Worm (Caenorhabditis elegans): ENCODE data around the gene W09B6.4.
A peak's percentile ranks its signal among the peaks of the same experiment; 100 is the strongest.

W09B6.4 gene

DNA sequence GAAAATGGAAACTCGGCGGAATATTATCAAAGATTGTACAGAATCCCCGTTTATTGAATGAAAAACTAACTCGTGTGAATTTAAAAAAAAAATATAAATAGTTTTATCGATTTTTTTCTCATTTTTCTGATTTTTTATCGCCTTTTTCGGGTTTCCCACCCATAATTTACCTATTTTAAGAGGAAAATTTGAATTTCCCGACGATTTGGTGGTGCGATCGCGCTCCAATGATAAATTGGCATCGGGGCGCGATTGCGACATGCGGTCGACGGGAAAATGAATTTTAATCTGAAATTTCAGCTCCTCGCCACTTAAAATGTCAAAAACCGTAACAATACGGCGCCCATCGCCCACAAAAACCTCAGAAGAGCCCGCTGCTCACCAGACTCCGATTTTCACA is 13.0 kb downstream of the W09B6.4 start, which contains the start of gene taf-6.1:
Gene taf-6.1 (plus strand): TSS at position 301 of the 400 bp plus-strand sequence.
- TF ChIP-seq unc-62 (GFP tag; optimal IDR thresholded peaks at IDR 0.05) (no peak), jun-1 (tag; optimal IDR thresholded peaks at IDR 0.05) (no peak), nhr-237 (tag; optimal IDR thresholded peaks at IDR 0.05) (no peak)

DNA sequence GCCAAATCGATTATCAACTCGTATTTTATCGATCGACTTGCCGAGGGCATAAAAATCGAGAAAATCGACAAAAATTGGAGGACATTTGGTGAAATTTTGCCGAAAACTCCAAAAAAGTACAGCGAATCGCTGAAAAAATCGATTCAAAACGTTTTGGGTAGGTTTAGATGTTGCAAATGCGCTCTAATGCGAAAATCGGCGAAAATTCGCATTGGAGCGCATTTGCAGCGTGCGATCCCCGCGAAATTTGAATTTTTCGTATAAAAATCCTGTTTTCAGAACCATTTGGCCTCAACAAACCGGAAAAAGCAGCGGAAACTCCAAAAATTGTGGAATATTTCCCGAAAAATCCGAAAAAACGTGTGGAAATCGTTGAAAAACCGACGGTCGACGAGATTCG is 14.2 kb downstream of the W09B6.4 start:
- TF ChIP-seq elt-3 (tag; optimal IDR thresholded peaks at IDR 0.05) = no peak
- TF ChIP-seq snpc-4 (tag; optimal IDR thresholded peaks at IDR 0.05) = no peak
- no peak for TF ChIP-seq fkh-2 (tag; optimal IDR thresholded peaks at IDR 0.05)
- no peak for TF ChIP-seq ztf-4 (tag; optimal IDR thresholded peaks at IDR 0.05)
- TF ChIP-seq ceh-16 (tag; optimal IDR thresholded peaks at IDR 0.05) = no peak
- TF ChIP-seq ama-1 (optimal IDR thresholded peaks at IDR 0.05) = no peak

DNA sequence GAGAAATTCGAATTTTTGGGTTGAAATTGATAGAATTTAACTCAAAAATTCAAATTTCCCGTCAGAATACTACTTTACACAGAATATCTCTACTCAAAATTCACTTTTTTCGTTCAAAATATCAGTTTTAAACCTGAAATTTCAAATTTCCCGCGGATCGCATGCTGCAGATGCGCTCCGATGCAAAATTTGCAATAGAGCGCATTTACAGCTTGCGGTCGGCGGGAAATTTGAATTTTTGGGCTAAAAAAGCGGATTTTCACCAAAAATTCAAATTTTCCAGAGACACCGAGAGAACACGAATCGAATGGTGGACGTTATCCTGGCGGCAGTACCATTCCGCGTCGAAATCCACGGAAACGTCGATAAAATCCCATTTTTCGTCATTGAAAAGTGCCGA is 15.9 kb downstream of the W09B6.4 start:
- TF ChIP-seq aly-2 (tag; optimal IDR thresholded peaks at IDR 0.05) (no peak), nhr-43 (tag; optimal IDR thresholded peaks at IDR 0.05; ENCODE audit: poor library complexity, severe bottlenecking) (no peak), mdl-1 (tag; optimal IDR thresholded peaks at IDR 0.05) (no peak), lsy-12 (tag; optimal IDR thresholded peaks at IDR 0.05) (no peak), unc-39 (tag; optimal IDR thresholded peaks at IDR 0.05) (no peak), nhr-28 (tag; optimal IDR thresholded peaks at IDR 0.05) (no peak), eor-1 (tag; optimal IDR thresholded peaks at IDR 0.05) (no peak), unc-62 (GFP tag; optimal IDR thresholded peaks at IDR 0.05) (no peak), elt-2 (tag; optimal IDR thresholded peaks at IDR 0.05) (no peak), ceh-82 (tag; optimal IDR thresholded peaks at IDR 0.05) (no peak), pha-4 (tag; optimal IDR thresholded peaks at IDR 0.05) (no peak), sea-2 (GFP tag; optimal IDR thresholded peaks at IDR 0.05) (no peak), elt-3 (tag; optimal IDR thresholded peaks at IDR 0.05) (no peak), nhr-67 (tag; optimal IDR thresholded peaks at IDR 0.05) (no peak), fkh-10 (GFP tag; optimal IDR thresholded peaks at IDR 0.05) (no peak), mml-1 (tag; optimal IDR thresholded peaks at IDR 0.05) (no peak), nhr-76 (tag; optimal IDR thresholded peaks at IDR 0.05) (no peak), ztf-4 (tag; optimal IDR thresholded peaks at IDR 0.05) (no peak), nhr-237 (tag; optimal IDR thresholded peaks at IDR 0.05) (no peak)

DNA sequence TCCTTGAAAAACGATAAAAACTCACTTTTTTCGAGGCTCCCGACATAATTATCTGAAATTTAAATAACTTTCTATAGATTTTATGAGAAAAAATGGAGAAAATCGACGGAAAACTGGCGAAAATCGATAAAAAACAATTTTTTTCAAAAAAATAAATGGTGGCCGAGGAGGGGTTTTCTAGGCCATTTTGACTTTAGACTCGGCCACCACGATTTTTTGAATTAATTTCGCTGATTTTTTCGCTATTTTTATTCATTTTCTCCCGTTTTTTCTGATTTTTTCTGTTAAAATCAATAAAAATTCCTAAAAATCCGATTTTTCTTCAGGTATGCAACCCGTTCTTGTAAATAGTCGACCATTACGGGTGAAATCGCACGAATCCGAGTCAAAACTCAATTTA is 17.4 kb downstream of the W09B6.4 start, which contains the start of the genes sut-1 and eri-3:
Gene sut-1 (minus strand): TSS at position 58 of the 400 bp plus-strand sequence.
Gene eri-3 (plus strand): TSS at position 327 of the 400 bp plus-strand sequence.
- peak; percentile 17 for TF ChIP-seq lin-15B (tag; optimal IDR thresholded peaks at IDR 0.05)
- no peak for TF ChIP-seq snpc-4 (tag; optimal IDR thresholded peaks at IDR 0.05)

DNA sequence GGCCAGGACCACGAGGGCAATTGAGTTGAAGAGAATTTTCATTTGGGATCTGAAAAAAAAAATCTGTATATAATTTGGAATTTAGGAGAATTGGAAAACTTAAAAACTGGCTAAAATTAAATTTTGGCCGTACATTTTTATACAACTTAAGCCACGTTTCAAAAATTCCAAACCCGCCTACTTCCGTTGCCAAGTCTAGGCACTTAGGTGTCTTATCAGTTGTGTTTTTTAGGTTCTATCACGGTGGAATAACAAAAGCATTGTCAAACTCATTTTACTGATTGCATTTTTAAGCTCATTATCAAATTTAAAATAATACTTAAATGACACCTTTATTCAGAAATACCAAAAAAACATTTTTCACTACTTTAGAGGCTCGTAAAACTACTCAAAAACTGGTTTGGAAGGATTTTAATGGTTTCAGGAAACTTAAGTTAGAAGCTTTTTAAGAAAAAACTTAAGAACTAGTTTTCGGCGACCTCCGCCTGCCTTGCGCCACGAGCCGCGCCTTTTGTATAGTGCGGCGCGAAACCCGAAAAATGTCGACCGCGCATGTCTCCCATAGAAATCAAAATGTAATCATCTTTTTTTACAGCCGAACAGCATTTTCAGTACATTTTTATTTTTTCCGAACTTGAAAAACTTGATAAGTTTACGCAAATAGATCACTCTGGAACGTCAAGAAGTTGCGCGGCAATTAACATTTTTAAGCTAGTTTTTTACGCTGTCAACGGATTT is 22.5 kb downstream of the W09B6.4 start, which contains the start of gene lips-13:
Gene lips-13 (minus strand): TSS at position 51 of the 738 bp plus-strand sequence.
- TF ChIP-seq eor-1 (tag; optimal IDR thresholded peaks at IDR 0.05) (no peak), lin-39 (tag; optimal IDR thresholded peaks at IDR 0.05) (no peak), ceh-9 (tag; optimal IDR thresholded peaks at IDR 0.05) (no peak), tbx-2 (tag; optimal IDR thresholded peaks at IDR 0.05) (no peak), nhr-12 (tag; optimal IDR thresholded peaks at IDR 0.05) (no peak), fkh-2 (tag; optimal IDR thresholded peaks at IDR 0.05) (no peak), nhr-25 (tag; optimal IDR thresholded peaks at IDR 0.05) (no peak), pha-4 (tag; optimal IDR thresholded peaks at IDR 0.05) (no peak), egl-5 (tag; optimal IDR thresholded peaks at IDR 0.05) (no peak), lsy-12 (tag; optimal IDR thresholded peaks at IDR 0.05) (no peak), mdl-1 (tag; optimal IDR thresholded peaks at IDR 0.05) (no peak), nhr-77 (tag; optimal IDR thresholded peaks at IDR 0.05) (no peak), R02D3.7 (tag; optimal IDR thresholded peaks at IDR 0.05) (no peak), mml-1 (tag; optimal IDR thresholded peaks at IDR 0.05) (no peak), fkh-10 (GFP tag; optimal IDR thresholded peaks at IDR 0.05) (no peak)

Data from whole organism, L3 larva.